Fruit fly (Drosophila melanogaster) whole organism, embryonic: ENCODE data around the gene Gos28.

ENCODE experiments used
- Antp ChIP-seq: fragments of 200-800 bp; sonication (Bioruptor generic); optimal IDR thresholded peaks from 3 replicates; lab custom pipeline; 2016; ENCODE audit warnings: missing biosample characterization, missing genetic modification characterization
- CG11504 ChIP-seq: fragments of 200-800 bp; sonication (Bioruptor generic); optimal IDR thresholded peaks from 3 replicates; lab custom pipeline; 2019; ENCODE audit warnings: missing biosample characterization, mild to moderate bottlenecking, missing genetic modification characterization, moderate library complexity
- CG12659 ChIP-seq: fragments of 200-800 bp; sonication (Bioruptor generic); optimal IDR thresholded peaks from 3 replicates; lab custom pipeline; 2017; ENCODE audit warnings: mild to moderate bottlenecking, missing biosample characterization, missing genetic modification reagents, missing genetic modification characterization
- CG12942 ChIP-seq: fragments of 200-800 bp; sonication (Bioruptor generic); optimal IDR thresholded peaks from 3 replicates; lab custom pipeline; 2016; ENCODE audit warnings: missing biosample characterization, missing genetic modification characterization
- CG13287 ChIP-seq: fragments of 200-800 bp; sonication (Bioruptor generic); IDR thresholded peaks from 2 replicates; pipeline ENCODE4 v1.3.6; 2022; ENCODE audit warnings: missing biosample characterization, missing genetic modification characterization; ENCODE audit not compliant: partially characterized antibody
- CG13424 ChIP-seq: fragments of 200-800 bp; sonication (Bioruptor generic); optimal IDR thresholded peaks from 2 replicates; lab custom pipeline; 2019; ENCODE audit warnings: missing biosample characterization, mild to moderate bottlenecking, missing genetic modification characterization, moderate library complexity
- CG13775 ChIP-seq: fragments of 200-800 bp; sonication (Bioruptor generic); optimal IDR thresholded peaks from 3 replicates; lab custom pipeline; 2017; ENCODE audit warnings: missing biosample characterization, mild to moderate bottlenecking, missing genetic modification characterization
- CG14710 ChIP-seq: fragments of 200-800 bp; sonication (Bioruptor generic); optimal IDR thresholded peaks from 3 replicates; lab custom pipeline; 2019; ENCODE audit warnings: missing biosample characterization, mild to moderate bottlenecking, missing genetic modification characterization, moderate library complexity
- CG15514 ChIP-seq: fragments of 200-800 bp; sonication (Bioruptor generic); optimal IDR thresholded peaks from 3 replicates; lab custom pipeline; 2017; ENCODE audit warnings: missing biosample characterization, missing genetic modification characterization, mild to moderate bottlenecking, moderate library complexity, missing genetic modification reagents
- CG1647 ChIP-seq: fragments of 200-800 bp; sonication (Bioruptor generic); optimal IDR thresholded peaks from 3 replicates; lab custom pipeline; 2016; ENCODE audit warnings: missing biosample characterization, missing genetic modification characterization
- CG18764 ChIP-seq: fragments of 200-800 bp; sonication (Bioruptor generic); optimal IDR thresholded peaks from 3 replicates; lab custom pipeline; 2016; ENCODE audit warnings: missing biosample characterization, missing genetic modification characterization
- CG2120 ChIP-seq: fragments of 200-800 bp; sonication (Bioruptor generic); optimal IDR thresholded peaks from 3 replicates; lab custom pipeline; 2016; ENCODE audit warnings: missing biosample characterization, missing genetic modification characterization
- CG31388 ChIP-seq: fragments of 200-800 bp; sonication (Bioruptor generic); optimal IDR thresholded peaks from 2 replicates; lab custom pipeline; 2016; ENCODE audit warnings: missing biosample characterization, missing genetic modification characterization
- CG42726 ChIP-seq: fragments of 200-800 bp; sonication (Bioruptor generic); IDR thresholded peaks from 2 replicates; pipeline ENCODE4 v1.3.6; 2022; ENCODE audit warnings: missing biosample characterization, missing genetic modification characterization; ENCODE audit not compliant: partially characterized antibody
- CG4730 ChIP-seq: fragments of 200-800 bp; sonication (Bioruptor generic); IDR thresholded peaks from 2 replicates; pipeline ENCODE4 v1.3.6; 2022; ENCODE audit warnings: missing biosample characterization, missing genetic modification characterization
- CG8478 ChIP-seq: fragments of >200 bp; optimal IDR thresholded peaks from 2 replicates; lab custom pipeline; 2018
- CG9437 ChIP-seq: fragments of 200-800 bp; sonication (Bioruptor generic); optimal IDR thresholded peaks from 2 replicates; lab custom pipeline; 2018; ENCODE audit warnings: missing biosample characterization, mild to moderate bottlenecking, missing genetic modification characterization
- CG9727 ChIP-seq: fragments of 200-800 bp; sonication (Bioruptor generic); optimal IDR thresholded peaks from 3 replicates; lab custom pipeline; 2017; ENCODE audit warnings: missing biosample characterization, mild to moderate bottlenecking, missing genetic modification characterization
- CHES-1-like ChIP-seq: fragments of 200-800 bp; sonication (Bioruptor generic); optimal IDR thresholded peaks from 2 replicates; lab custom pipeline; 2016; ENCODE audit warnings: missing biosample characterization, missing genetic modification characterization
- Dll ChIP-seq: fragments of 200-800 bp; sonication (Bioruptor generic); IDR thresholded peaks from 4 replicates; pipeline ENCODE4 v1.3.6; 2022; ENCODE audit warnings: missing biosample characterization, missing genetic modification characterization; ENCODE audit not compliant: partially characterized antibody
- E2f2 ChIP-seq: fragments of 200-800 bp; sonication (Bioruptor generic); IDR thresholded peaks from 2 replicates; pipeline ENCODE4 v1.3.6; 2022; ENCODE audit warnings: missing biosample characterization, missing genetic modification characterization
- HmgD ChIP-seq: fragments of 200-800 bp; sonication (Bioruptor generic); optimal IDR thresholded peaks from 3 replicates; lab custom pipeline; 2016; ENCODE audit warnings: missing biosample characterization, missing genetic modification characterization
- HmgZ ChIP-seq: fragments of 200-800 bp; sonication (Bioruptor generic); optimal IDR thresholded peaks from 2 replicates; lab custom pipeline; 2018; ENCODE audit warnings: missing biosample characterization, mild to moderate bottlenecking, missing genetic modification characterization
- Hmx ChIP-seq: fragments of 200-800 bp; sonication (Bioruptor generic); optimal IDR thresholded peaks from 2 replicates; lab custom pipeline; 2016; ENCODE audit warnings: missing biosample characterization, missing genetic modification characterization
- Hr78 ChIP-seq, 2 experiments: fragments of 200-800 bp in 1 of 2; fragments of >200 bp in 1 of 2; sonication (Bioruptor generic) in 1 of 2; optimal IDR thresholded peaks; 2 replicates each; lab custom pipeline; 2017 to 2019; ENCODE audit warnings: missing biosample characterization in 2 of 2, missing genetic modification characterization in 2 of 2, mild to moderate bottlenecking in 1 of 2, moderate library complexity in 1 of 2
- Lpt ChIP-seq: fragments of >200 bp; optimal IDR thresholded peaks from 2 replicates; lab custom pipeline; 2018; ENCODE audit warnings: missing biosample characterization, missing genetic modification characterization
- Ptx1 ChIP-seq: fragments of 200-800 bp; sonication (Bioruptor generic); IDR thresholded peaks from 2 replicates; pipeline ENCODE4 v1.3.6; 2022; ENCODE audit warnings: missing biosample characterization, missing genetic modification characterization
- Trl ChIP-seq, 3 experiments: fragments of >200 bp in 2 of 3; fragments of 200-800 bp in 1 of 3; sonication (Bioruptor generic) in 1 of 3; optimal IDR thresholded peaks; 2 replicates in 1 of 3; 3 replicates in 2 of 3; lab custom pipeline; 2016 to 2017; ENCODE audit warnings: missing biosample characterization in 1 of 3, missing genetic modification characterization in 1 of 3
- Xbp1 ChIP-seq: fragments of 200-800 bp; sonication (Bioruptor generic); optimal IDR thresholded peaks from 3 replicates; lab custom pipeline; 2016; ENCODE audit warnings: missing biosample characterization, mild to moderate bottlenecking, missing genetic modification characterization
- ara ChIP-seq: fragments of 200-800 bp; sonication (Bioruptor generic); IDR thresholded peaks from 2 replicates; pipeline ENCODE4 v1.3.6; 2022; ENCODE audit warnings: missing biosample characterization, missing genetic modification characterization
- bigmax ChIP-seq: fragments of 200-800 bp; sonication (Bioruptor generic); optimal IDR thresholded peaks from 2 replicates; lab custom pipeline; 2018; ENCODE audit warnings: missing biosample characterization, mild to moderate bottlenecking, missing genetic modification characterization
- bsh ChIP-seq, 2 experiments: fragments of 200-800 bp; sonication (Bioruptor generic); optimal IDR thresholded peaks; 2 replicates each; lab custom pipeline; 2017 to 2018; ENCODE audit warnings: mild to moderate bottlenecking in 2 of 2, missing biosample characterization in 2 of 2, missing genetic modification characterization in 2 of 2, moderate library complexity in 1 of 2
- cato ChIP-seq: fragments of 200-800 bp; sonication (Bioruptor generic); optimal IDR thresholded peaks from 2 replicates; lab custom pipeline; 2016; ENCODE audit warnings: missing biosample characterization, missing genetic modification characterization, borderline replicate concordance
- chinmo ChIP-seq: fragments of 200-800 bp; sonication (Bioruptor generic); IDR thresholded peaks from 4 replicates; pipeline ENCODE4 v1.3.6; 2022; ENCODE audit warnings: missing biosample characterization, missing genetic modification characterization; ENCODE audit not compliant: partially characterized antibody
- chm ChIP-seq: fragments of 200-800 bp; sonication (Bioruptor generic); IDR thresholded peaks from 2 replicates; pipeline ENCODE4 v1.3.6; 2022; ENCODE audit warnings: missing biosample characterization, missing genetic modification characterization
- cwo ChIP-seq: fragments of 200-800 bp; sonication (Bioruptor generic); optimal IDR thresholded peaks from 3 replicates; lab custom pipeline; 2017; ENCODE audit warnings: missing biosample characterization, missing genetic modification characterization, mild to moderate bottlenecking, moderate library complexity, missing genetic modification reagents
- danr ChIP-seq: fragments of 200-800 bp; sonication (Bioruptor generic); IDR thresholded peaks from 2 replicates; pipeline ENCODE4 v1.3.6; 2022; ENCODE audit warnings: missing biosample characterization, missing genetic modification characterization
- exex ChIP-seq: fragments of 200-800 bp; sonication (Bioruptor generic); optimal IDR thresholded peaks from 4 replicates; lab custom pipeline; 2018; ENCODE audit warnings: missing biosample characterization, mild to moderate bottlenecking, missing genetic modification characterization, moderate library complexity
- gsb-n ChIP-seq: fragments of 200-800 bp; sonication (Bioruptor generic); optimal IDR thresholded peaks from 3 replicates; lab custom pipeline; 2018; ENCODE audit warnings: missing biosample characterization, mild to moderate bottlenecking, missing genetic modification characterization
- ind ChIP-seq: fragments of 200-800 bp; sonication (Bioruptor generic); optimal IDR thresholded peaks from 3 replicates; lab custom pipeline; 2016; ENCODE audit warnings: missing biosample characterization, missing genetic modification characterization
- inv ChIP-seq: fragments of 200-800 bp; sonication (Bioruptor generic); IDR thresholded peaks from 2 replicates; pipeline ENCODE4 v1.3.6; 2022; ENCODE audit warnings: missing biosample characterization, missing genetic modification characterization; ENCODE audit not compliant: partially characterized antibody
- ken ChIP-seq: fragments of 200-800 bp; sonication (Bioruptor generic); IDR thresholded peaks from 3 replicates; pipeline ENCODE4 v1.3.6; 2022; ENCODE audit warnings: missing biosample characterization, missing genetic modification characterization
- org-1 ChIP-seq: fragments of 200-800 bp; sonication (Bioruptor generic); optimal IDR thresholded peaks from 2 replicates; lab custom pipeline; 2017; ENCODE audit warnings: missing biosample characterization, missing genetic modification characterization
- row ChIP-seq: fragments of 200-800 bp; sonication (Bioruptor generic); IDR thresholded peaks from 3 replicates; pipeline ENCODE4 v1.3.6; 2022; ENCODE audit warnings: missing biosample characterization, missing genetic modification characterization
- run ChIP-seq: fragments of 200-800 bp; sonication (Bioruptor generic); optimal IDR thresholded peaks from 3 replicates; lab custom pipeline; 2018; ENCODE audit warnings: missing biosample characterization, mild to moderate bottlenecking, missing genetic modification characterization
- schlank ChIP-seq: fragments of 200-800 bp; sonication (Bioruptor generic); optimal IDR thresholded peaks from 2 replicates; lab custom pipeline; 2018; ENCODE audit warnings: missing biosample characterization, mild to moderate bottlenecking, missing genetic modification characterization
- slou ChIP-seq: fragments of 200-800 bp; sonication (Bioruptor generic); optimal IDR thresholded peaks from 3 replicates; lab custom pipeline; 2016; ENCODE audit warnings: missing biosample characterization, missing genetic modification characterization
- sr ChIP-seq: fragments of 200-800 bp; sonication (Bioruptor generic); IDR thresholded peaks from 3 replicates; pipeline ENCODE4 v1.3.6; 2022; ENCODE audit warnings: missing biosample characterization, missing genetic modification characterization
- zen2 ChIP-seq: fragments of 200-800 bp; sonication (Bioruptor generic); IDR thresholded peaks from 3 replicates; pipeline ENCODE4 v1.3.6; 2022; ENCODE audit warnings: missing biosample characterization, missing genetic modification characterization; ENCODE audit not compliant: partially characterized antibody

The Gos28 gene

DNA sequence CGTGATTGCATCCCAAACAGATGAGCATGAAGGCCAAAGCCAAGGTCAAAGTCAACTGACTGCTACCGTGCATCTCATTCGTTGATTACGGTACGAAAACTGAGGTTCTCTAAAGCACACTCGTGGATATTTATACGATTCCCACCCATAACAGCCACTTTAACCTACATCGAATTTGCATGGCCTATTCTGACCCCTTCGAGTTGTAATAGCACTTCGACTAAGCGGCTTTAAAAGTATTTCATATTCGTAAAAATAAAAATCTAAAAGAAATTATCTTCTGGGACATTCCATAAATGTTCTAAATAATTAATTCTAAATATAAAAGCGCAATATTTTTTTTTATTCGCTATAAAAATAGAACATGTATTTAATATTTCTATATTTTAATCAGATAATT, 46.1 kb upstream of the Gos28 start, which contains the start of gene CG7695:
Gene CG7695, minus strand, starts transcription at position 101 of the 400 bp plus-strand sequence.
- TF ChIP-seq CG18764 (no peak), Xbp1 (no peak), CG15514 (GFP tag; lab: Kevin White, UChicago) (no peak), ind (no peak), CG9727 (GFP tag; lab: Kevin White, UChicago) (no peak), HmgZ (no peak), cato (GFP tag; lab: Kevin White, UChicago) (no peak), Ptx1 (GFP tag; lab: Robert Waterston, UW) (no peak), CG12942 (GFP tag; lab: Kevin White, UChicago) (no peak), CG4730 (GFP tag; lab: Robert Waterston, UW) (no peak), Lpt (GFP tag; lab: Kevin White, UChicago) (no peak), org-1 (no peak), CG31388 (no peak), row (GFP tag; lab: Robert Waterston, UW) (no peak), gsb-n (tag; lab: Kevin White, UChicago) (no peak), CHES-1-like (GFP tag; lab: Kevin White, UChicago) (no peak), Hmx (GFP tag; lab: Kevin White, UChicago) (no peak), CG13424 (tag; lab: Kevin White, UChicago) (no peak), Antp (no peak), sr (GFP tag; lab: Robert Waterston, UW) (no peak)

dm6 chr3R:18619451-18619942, 44.0 kb upstream of the Gos28 start:
- no peak for TF ChIP-seq ken (GFP tag; lab: Robert Waterston, UW)
- TF ChIP-seq CG12659: no peak
- TF ChIP-seq HmgZ: no peak
- no peak for TF ChIP-seq CG9437
- TF ChIP-seq bsh (GFP tag; optimal IDR thresholded peaks at IDR 0.05; lab: Kevin White, UChicago): peak in 1 of 2 experiments; percentile 4
- TF ChIP-seq inv (GFP tag; lab: Robert Waterston, UW): no peak
- TF ChIP-seq slou (GFP tag; lab: Kevin White, UChicago): no peak
- no peak for TF ChIP-seq CG14710 (tag; lab: Kevin White, UChicago)
- no peak for TF ChIP-seq exex (tag; lab: Kevin White, UChicago)
- TF ChIP-seq schlank (tag; lab: Kevin White, UChicago): no peak
- no peak for TF ChIP-seq Hmx (GFP tag; lab: Kevin White, UChicago)
- no peak for TF ChIP-seq danr (GFP tag; lab: Robert Waterston, UW)
- no peak for TF ChIP-seq CG8478
- TF ChIP-seq chm: no peak
- TF ChIP-seq run (tag; lab: Kevin White, UChicago): no peak
- no peak for TF ChIP-seq HmgD (GFP tag; lab: Kevin White, UChicago)
- no peak for TF ChIP-seq CG2120 (GFP tag; lab: Kevin White, UChicago)
- peak; percentile 44 for TF ChIP-seq CG13775 (GFP tag; lab: Kevin White, UChicago)

- TF ChIP-seq bigmax (GFP tag; lab: Kevin White, UChicago): no peak
- no peak; the same call in 3 of the 4 replicates for TF ChIP-seq Dll (GFP tag; lab: Robert Waterston, UW)
- TF ChIP-seq CG1647: no peak
- peak; percentile 64 for TF ChIP-seq E2f2
- no peak for TF ChIP-seq ara (GFP tag; lab: Robert Waterston, UW)
- no peak for TF ChIP-seq CG15514 (GFP tag; lab: Kevin White, UChicago)
- peak; percentile 89 for TF ChIP-seq cwo (GFP tag; lab: Kevin White, UChicago)
- peak; percentile 25 to 28 for TF ChIP-seq Trl (optimal IDR thresholded peaks at IDR 0.05; lab: Kevin White, UChicago)
- no peak for TF ChIP-seq Trl (GFP tag; optimal IDR thresholded peaks at IDR 0.05; lab: Kevin White, UChicago)
- TF ChIP-seq chinmo (GFP tag; lab: Robert Waterston, UW): peak; percentile 70; the same call in 1 of the 4 replicates
- no peak for TF ChIP-seq CG42726 (GFP tag; lab: Robert Waterston, UW)
- TF ChIP-seq Hr78 (GFP tag; optimal IDR thresholded peaks at IDR 0.05; lab: Kevin White, UChicago): no peak
- TF ChIP-seq zen2 (GFP tag; lab: Robert Waterston, UW): 0 out of 3 replicates have a peak, but pooled peaks have one; percentile 17
- peak; percentile 50; the same call in 1 of the 2 replicates for TF ChIP-seq CG13287 (GFP tag; lab: Robert Waterston, UW)
- no peak for TF ChIP-seq CG11504 (tag; lab: Kevin White, UChicago)
These were observed 42.3 kb upstream of the Gos28 start, which contains the start of gene CG14304 for dm6 chr3R:18621230-18621629. Gene CG14304 (minus strand): TSS chr3R:18621327.
